Fruit fly (Drosophila melanogaster) whole organism, embryonic: Measurements from ENCODE around the gene CG31207.

ENCODE experiments used
- Antp ChIP-seq: fragments of 200-800 bp; sonication (Bioruptor generic); optimal IDR thresholded peaks from 3 replicates; lab custom pipeline; 2016; ENCODE audit warnings: missing biosample characterization, missing genetic modification characterization
- CG10565 ChIP-seq: fragments of 200-800 bp; sonication (Bioruptor generic); optimal IDR thresholded peaks from 3 replicates; lab custom pipeline; 2016; ENCODE audit warnings: missing biosample characterization, mild to moderate bottlenecking, missing genetic modification characterization
- CG11723 ChIP-seq: fragments of 200-800 bp; sonication (Bioruptor generic); optimal IDR thresholded peaks from 2 replicates; lab custom pipeline; 2017; ENCODE audit warnings: missing biosample characterization, mild to moderate bottlenecking, missing genetic modification characterization
- CG1233 ChIP-seq: fragments of 200-800 bp; sonication (Bioruptor generic); optimal IDR thresholded peaks from 4 replicates; lab custom pipeline; 2018; ENCODE audit warnings: missing biosample characterization, mild to moderate bottlenecking, missing genetic modification characterization
- CG14050 ChIP-seq: fragments of 200-800 bp; sonication (Bioruptor generic); IDR thresholded peaks from 3 replicates; pipeline ENCODE4 v1.3.6; 2022; ENCODE audit warnings: missing biosample characterization, missing genetic modification characterization
- CG1603 ChIP-seq: fragments of 200-800 bp; sonication (Bioruptor generic); optimal IDR thresholded peaks from 2 replicates; lab custom pipeline; 2019; ENCODE audit warnings: missing biosample characterization, mild to moderate bottlenecking, missing genetic modification characterization, moderate library complexity
- CG17328 ChIP-seq: fragments of 200-800 bp; sonication (Bioruptor generic); IDR thresholded peaks from 2 replicates; pipeline ENCODE4 v1.3.6; 2022; ENCODE audit warnings: missing biosample characterization, missing genetic modification characterization
- CG1792 ChIP-seq: fragments of 200-800 bp; sonication (Bioruptor generic); optimal IDR thresholded peaks from 2 replicates; lab custom pipeline; 2016; ENCODE audit warnings: missing biosample characterization, missing genetic modification characterization
- CG18599 ChIP-seq: fragments of 200-800 bp; sonication (Bioruptor generic); optimal IDR thresholded peaks from 3 replicates; lab custom pipeline; 2017; ENCODE audit warnings: missing biosample characterization, missing genetic modification characterization, mild to moderate bottlenecking, moderate library complexity, missing genetic modification reagents
- CG30403 ChIP-seq: fragments of 200-800 bp; sonication (Bioruptor generic); optimal IDR thresholded peaks from 3 replicates; lab custom pipeline; 2016; ENCODE audit warnings: missing biosample characterization, missing genetic modification characterization
- CG31388 ChIP-seq: fragments of 200-800 bp; sonication (Bioruptor generic); optimal IDR thresholded peaks from 2 replicates; lab custom pipeline; 2016; ENCODE audit warnings: missing biosample characterization, missing genetic modification characterization
- CG31441 ChIP-seq: fragments of 200-800 bp; sonication (Bioruptor generic); IDR thresholded peaks from 2 replicates; pipeline ENCODE4 v1.3.6; 2022; ENCODE audit warnings: missing biosample characterization, missing genetic modification characterization
- CG32532 ChIP-seq: fragments of 200-800 bp; sonication (Bioruptor generic); IDR thresholded peaks from 2 replicates; pipeline ENCODE4 v1.3.6; 2022; ENCODE audit warnings: missing biosample characterization, missing genetic modification characterization
- CG6813 ChIP-seq: fragments of 200-800 bp; sonication (Bioruptor generic); optimal IDR thresholded peaks from 2 replicates; lab custom pipeline; 2017; ENCODE audit warnings: missing biosample characterization, missing genetic modification characterization, mild to moderate bottlenecking, moderate library complexity, missing genetic modification reagents
- CG8359 ChIP-seq: fragments of 200-800 bp; sonication (Bioruptor generic); optimal IDR thresholded peaks from 2 replicates; lab custom pipeline; 2017; ENCODE audit warnings: missing biosample characterization, mild to moderate bottlenecking, missing genetic modification characterization, borderline replicate concordance
- CG8388 ChIP-seq: fragments of 200-800 bp; sonication (Bioruptor generic); optimal IDR thresholded peaks from 2 replicates; lab custom pipeline; 2019; ENCODE audit warnings: missing biosample characterization, mild to moderate bottlenecking, missing genetic modification characterization, moderate library complexity
- D ChIP-seq, 2 experiments: fragments of 200-800 bp in 1 of 2; fragments of >200 bp in 1 of 2; sonication (Bioruptor generic) in 1 of 2; optimal IDR thresholded peaks; 2 replicates in 1 of 2; 3 replicates in 1 of 2; lab custom pipeline; 2017; ENCODE audit warnings: mild to moderate bottlenecking in 1 of 2, missing biosample characterization in 1 of 2, missing genetic modification characterization in 1 of 2, missing genetic modification reagents in 1 of 2
- Dref ChIP-seq: fragments of 200-800 bp; sonication (Bioruptor generic); IDR thresholded peaks from 2 replicates; pipeline ENCODE4 v1.3.6; 2022; ENCODE audit warnings: missing biosample characterization, missing genetic modification characterization
- E2f2 ChIP-seq: fragments of 200-800 bp; sonication (Bioruptor generic); IDR thresholded peaks from 2 replicates; pipeline ENCODE4 v1.3.6; 2022; ENCODE audit warnings: missing biosample characterization, missing genetic modification characterization
- HLHmδ ChIP-seq: fragments of 200-800 bp; sonication (Bioruptor generic); optimal IDR thresholded peaks from 2 replicates; lab custom pipeline; 2018; ENCODE audit warnings: missing biosample characterization, mild to moderate bottlenecking, missing genetic modification characterization, moderate library complexity
- Kr ChIP-seq: fragments of 200-800 bp; sonication (Bioruptor generic); optimal IDR thresholded peaks from 2 replicates; lab custom pipeline; 2017; ENCODE audit warnings: missing biosample characterization, mild to moderate bottlenecking, missing genetic modification characterization
- Sry-δ ChIP-seq: fragments of 200-800 bp; sonication (Bioruptor generic); optimal IDR thresholded peaks from 2 replicates; lab custom pipeline; 2016; ENCODE audit warnings: missing biosample characterization, missing genetic modification characterization
- bbx ChIP-seq: fragments of 200-800 bp; sonication (Bioruptor generic); IDR thresholded peaks from 2 replicates; pipeline ENCODE4 v1.3.6; 2022; ENCODE audit warnings: missing biosample characterization, missing genetic modification characterization; ENCODE audit not compliant: partially characterized antibody
- caup ChIP-seq: fragments of 200-800 bp; sonication (Bioruptor generic); optimal IDR thresholded peaks from 3 replicates; lab custom pipeline; 2017; ENCODE audit warnings: missing biosample characterization, mild to moderate bottlenecking, missing genetic modification characterization, moderate library complexity; ENCODE audit not compliant: severe bottlenecking
- chn ChIP-seq: fragments of 200-800 bp; sonication (Bioruptor generic); optimal IDR thresholded peaks from 2 replicates; lab custom pipeline; 2016; ENCODE audit warnings: missing biosample characterization, missing genetic modification characterization
- crol ChIP-seq: fragments of 200-800 bp; sonication (Bioruptor generic); IDR thresholded peaks from 2 replicates; pipeline ENCODE4 v1.3.6; 2022; ENCODE audit warnings: missing biosample characterization, missing genetic modification characterization
- danr ChIP-seq: fragments of 200-800 bp; sonication (Bioruptor generic); IDR thresholded peaks from 2 replicates; pipeline ENCODE4 v1.3.6; 2022; ENCODE audit warnings: missing biosample characterization, missing genetic modification characterization
- en ChIP-seq: fragments of 200-800 bp; sonication (Bioruptor generic); optimal IDR thresholded peaks from 2 replicates; lab custom pipeline; 2016; ENCODE audit warnings: missing biosample characterization, missing genetic modification characterization
- eve ChIP-seq, 2 experiments: fragments of >200 bp; optimal IDR thresholded peaks; 2 replicates each; lab custom pipeline; 2017; ENCODE audit warnings: missing biosample characterization in 2 of 2, missing genetic modification characterization in 2 of 2
- exex ChIP-seq: fragments of 200-800 bp; sonication (Bioruptor generic); optimal IDR thresholded peaks from 4 replicates; lab custom pipeline; 2018; ENCODE audit warnings: missing biosample characterization, mild to moderate bottlenecking, missing genetic modification characterization, moderate library complexity
- gce ChIP-seq: fragments of 200-800 bp; sonication (Bioruptor generic); IDR thresholded peaks from 3 replicates; pipeline ENCODE4 v1.3.6; 2022; ENCODE audit warnings: missing biosample characterization, missing genetic modification characterization
- gcm2 ChIP-seq: fragments of 200-800 bp; sonication (Bioruptor generic); optimal IDR thresholded peaks from 2 replicates; lab custom pipeline; 2016; ENCODE audit warnings: missing biosample characterization, missing genetic modification characterization
- ind ChIP-seq: fragments of 200-800 bp; sonication (Bioruptor generic); optimal IDR thresholded peaks from 3 replicates; lab custom pipeline; 2016; ENCODE audit warnings: missing biosample characterization, missing genetic modification characterization
- lov ChIP-seq, 2 experiments: fragments of 200-800 bp in 1 of 2; fragments of >200 bp in 1 of 2; sonication (Bioruptor generic) in 1 of 2; IDR thresholded peaks in 1 of 2; optimal IDR thresholded peaks in 1 of 2; 2 replicates in 1 of 2; 3 replicates in 1 of 2; pipeline versions ENCODE4 v1.3.6 to Lab custom; 2017 to 2022; ENCODE audit warnings: missing biosample characterization in 1 of 2, missing genetic modification characterization in 1 of 2
- maf-S ChIP-seq: fragments of 200-800 bp; sonication (Bioruptor generic); optimal IDR thresholded peaks from 2 replicates; lab custom pipeline; 2016; ENCODE audit warnings: missing biosample characterization, missing genetic modification characterization
- mirr ChIP-seq: fragments of 200-800 bp; sonication (Bioruptor generic); optimal IDR thresholded peaks from 3 replicates; lab custom pipeline; 2018; ENCODE audit warnings: missing biosample characterization, mild to moderate bottlenecking, missing genetic modification characterization
- nerfin-2 ChIP-seq: fragments of 200-800 bp; sonication (Bioruptor generic); IDR thresholded peaks from 2 replicates; pipeline ENCODE4 v1.3.6; 2022; ENCODE audit warnings: missing biosample characterization, missing genetic modification characterization; ENCODE audit not compliant: partially characterized antibody
- nom ChIP-seq: fragments of 200-800 bp; sonication (Bioruptor generic); optimal IDR thresholded peaks from 2 replicates; lab custom pipeline; 2017; ENCODE audit warnings: missing biosample characterization, missing genetic modification characterization, mild to moderate bottlenecking, moderate library complexity, missing genetic modification reagents
- onecut ChIP-seq: fragments of 200-800 bp; sonication (Bioruptor generic); IDR thresholded peaks from 2 replicates; pipeline ENCODE4 v1.3.6; 2022; ENCODE audit warnings: missing biosample characterization, missing genetic modification characterization
- p53 ChIP-seq: fragments of 200-800 bp; sonication (Bioruptor generic); optimal IDR thresholded peaks from 2 replicates; lab custom pipeline; 2016; ENCODE audit warnings: missing biosample characterization, missing genetic modification characterization
- salm ChIP-seq: fragments of 200-800 bp; sonication (Bioruptor generic); optimal IDR thresholded peaks from 2 replicates; lab custom pipeline; 2018; ENCODE audit warnings: missing biosample characterization, mild to moderate bottlenecking, missing genetic modification characterization
- sens ChIP-seq: fragments of 200-800 bp; sonication (Bioruptor generic); peaks from one replicate; lab custom pipeline; 2016; ENCODE audit warnings: missing biosample characterization, missing genetic modification characterization
- sr ChIP-seq: fragments of 200-800 bp; sonication (Bioruptor generic); IDR thresholded peaks from 3 replicates; pipeline ENCODE4 v1.3.6; 2022; ENCODE audit warnings: missing biosample characterization, missing genetic modification characterization
- sug ChIP-seq: fragments of 200-800 bp; optimal IDR thresholded peaks from 2 replicates; lab custom pipeline; 2019; ENCODE audit warnings: missing biosample characterization, mild to moderate bottlenecking, missing genetic modification characterization, moderate library complexity
- tin ChIP-seq: fragments of 200-800 bp; sonication (Bioruptor generic); optimal IDR thresholded peaks from 3 replicates; lab custom pipeline; 2016; ENCODE audit warnings: missing biosample characterization, missing genetic modification characterization
- trem ChIP-seq: fragments of 200-800 bp; optimal IDR thresholded peaks from 3 replicates; lab custom pipeline; 2019; ENCODE audit warnings: missing biosample characterization, mild to moderate bottlenecking, missing genetic modification characterization, moderate library complexity
- unpg ChIP-seq: fragments of 200-800 bp; sonication (Bioruptor generic); optimal IDR thresholded peaks from 3 replicates; lab custom pipeline; 2018; ENCODE audit warnings: missing biosample characterization, mild to moderate bottlenecking, missing genetic modification characterization, moderate library complexity
- wdn ChIP-seq: fragments of 200-800 bp; sonication (Bioruptor generic); IDR thresholded peaks from 2 replicates; pipeline ENCODE4 v1.3.6; 2022; ENCODE audit warnings: missing biosample characterization, missing genetic modification characterization
- zfh1 ChIP-seq: fragments of 200-800 bp; sonication (Bioruptor generic); IDR thresholded peaks from 3 replicates; pipeline ENCODE4 v1.3.6; 2022; ENCODE audit warnings: missing biosample characterization, missing genetic modification characterization

CG31207 gene

dm6 chr3R:21065010-21065695, 18.3 kb upstream of the CG31207 start, which contains the start of gene AnxB9 (continued):
- TF ChIP-seq CG17328 (GFP tag; lab: Robert Waterston, UW) (peak; percentile 29; the same call in 1 of the 2 replicates), CG31388 (no peak), CG14050 (GFP tag; lab: Robert Waterston, UW) (no peak), Kr (GFP tag; lab: Kevin White, UChicago) (no peak), CG30403 (GFP tag; lab: Kevin White, UChicago) (no peak), gce (GFP tag; lab: Robert Waterston, UW) (no peak), CG32532 (GFP tag; lab: Robert Waterston, UW) (peak; percentile 59; the same call in 1 of the 2 replicates), chn (GFP tag; lab: Kevin White, UChicago) (peak; percentile 38), E2f2 (no peak), HLHmδ (GFP tag; lab: Kevin White, UChicago) (peak; percentile 56), nerfin-2 (GFP tag; lab: Robert Waterston, UW) (no peak), CG1233 (GFP tag; lab: Kevin White, UChicago) (no peak), mirr (GFP tag; lab: Kevin White, UChicago) (peak; percentile 40), bbx (GFP tag; lab: Robert Waterston, UW) (peak; percentile 75), Dref (peak; percentile 52), eve (GFP tag; optimal IDR thresholded peaks at IDR 0.05; lab: Kevin White, UChicago) (no peak), sug (tag; lab: Kevin White, UChicago) (peak; percentile 51), CG31441 (GFP tag; lab: Robert Waterston, UW) (no peak), Sry-δ (GFP tag; lab: Kevin White, UChicago) (peak; percentile 82), CG1603 (tag; lab: Kevin White, UChicago) (peak; percentile 43), D (optimal IDR thresholded peaks at IDR 0.05; lab: Kevin White, UChicago) (no peak), D (GFP tag; optimal IDR thresholded peaks at IDR 0.05; lab: Kevin White, UChicago) (no peak), Antp (peak; percentile 21), salm (tag; lab: Kevin White, UChicago) (peak; percentile 20), p53 (GFP tag; lab: Kevin White, UChicago) (no peak), zfh1 (GFP tag; lab: Robert Waterston, UW) (peak; percentile 47; the same call in 2 of the 3 replicates), CG11723 (GFP tag; lab: Kevin White, UChicago) (peak; percentile 1), unpg (peak; percentile 28), crol (no peak), CG18599 (GFP tag; lab: Kevin White, UChicago) (peak; percentile 66), CG10565 (GFP tag; lab: Kevin White, UChicago) (no peak), caup (GFP tag; lab: Kevin White, UChicago) (peak; percentile 60), trem (tag; lab: Kevin White, UChicago) (peak; percentile 41), sens (GFP tag; lab: Kevin White, UChicago) (peak; percentile 84), ind (GFP tag; lab: Kevin White, UChicago) (no peak), maf-S (no peak), nom (peak; percentile 81), lov (optimal IDR thresholded peaks at IDR 0.05; lab: Kevin White, UChicago) (no peak), lov (GFP tag; IDR thresholded peaks at IDR 0.05; lab: Robert Waterston, UW) (0 out of 3 replicates have a peak, but pooled peaks have one; percentile 28), CG8359 (GFP tag; lab: Kevin White, UChicago) (no peak), CG1792 (no peak), en (GFP tag; lab: Kevin White, UChicago) (no peak), tin (GFP tag; lab: Kevin White, UChicago) (no peak), wdn (GFP tag; lab: Robert Waterston, UW) (no peak), danr (GFP tag; lab: Robert Waterston, UW) (no peak), exex (tag; lab: Kevin White, UChicago) (peak; percentile 26), sr (GFP tag; lab: Robert Waterston, UW) (peak; percentile 34; the same call in 1 of the 3 replicates), gcm2 (no peak), CG6813 (GFP tag; lab: Kevin White, UChicago) (peak; percentile 9), CG8388 (GFP tag; lab: Kevin White, UChicago) (no peak), onecut (GFP tag; lab: Robert Waterston, UW) (peak; percentile 60)
